Fruit fly (Drosophila melanogaster) whole organism, embryonic: ENCODE results near the gene CG33947.

Experiments
- Abd-B ChIP-seq: fragments of 200-800 bp; sonication (Bioruptor generic); optimal IDR thresholded peaks from 2 replicates; lab custom pipeline; 2018; ENCODE audit warnings: missing biosample characterization, mild to moderate bottlenecking, missing genetic modification characterization, moderate library complexity
- BtbVII ChIP-seq: fragments of 200-800 bp; sonication (Bioruptor generic); optimal IDR thresholded peaks from 3 replicates; lab custom pipeline; 2017; ENCODE audit warnings: missing biosample characterization, mild to moderate bottlenecking, missing genetic modification characterization
- CG1024 ChIP-seq: fragments of 200-800 bp; sonication (Bioruptor generic); IDR thresholded peaks from 2 replicates; pipeline ENCODE4 v1.3.6; 2022; ENCODE audit warnings: missing biosample characterization, missing genetic modification characterization
- CG10267 ChIP-seq: fragments of 200-800 bp; sonication (Bioruptor generic); optimal IDR thresholded peaks from 2 replicates; lab custom pipeline; 2018; ENCODE audit warnings: missing biosample characterization, mild to moderate bottlenecking, missing genetic modification characterization, moderate library complexity
- CG10366 ChIP-seq: fragments of 200-800 bp; sonication (Bioruptor generic); IDR thresholded peaks from 2 replicates; pipeline ENCODE4 v1.3.6; 2022; ENCODE audit warnings: missing biosample characterization, missing genetic modification characterization
- CG10565 ChIP-seq: fragments of 200-800 bp; sonication (Bioruptor generic); optimal IDR thresholded peaks from 3 replicates; lab custom pipeline; 2016; ENCODE audit warnings: missing biosample characterization, mild to moderate bottlenecking, missing genetic modification characterization
- CG10979 ChIP-seq: fragments of 200-800 bp; sonication (Bioruptor generic); optimal IDR thresholded peaks from 2 replicates; lab custom pipeline; 2018; ENCODE audit warnings: missing biosample characterization, mild to moderate bottlenecking, missing genetic modification characterization, moderate library complexity
- CG11504 ChIP-seq: fragments of 200-800 bp; sonication (Bioruptor generic); optimal IDR thresholded peaks from 3 replicates; lab custom pipeline; 2019; ENCODE audit warnings: missing biosample characterization, mild to moderate bottlenecking, missing genetic modification characterization, moderate library complexity
- CG12299 ChIP-seq: fragments of 200-800 bp; sonication (Bioruptor generic); optimal IDR thresholded peaks from 2 replicates; lab custom pipeline; 2018; ENCODE audit warnings: missing biosample characterization, mild to moderate bottlenecking, missing genetic modification characterization
- CG14441 ChIP-seq: fragments of 200-800 bp; sonication (Bioruptor generic); IDR thresholded peaks from 2 replicates; pipeline ENCODE4 v1.3.6; 2022; ENCODE audit warnings: missing biosample characterization, missing genetic modification characterization
- CG15601 ChIP-seq: fragments of 200-800 bp; sonication (Bioruptor generic); optimal IDR thresholded peaks from 3 replicates; lab custom pipeline; 2019; ENCODE audit warnings: missing biosample characterization, mild to moderate bottlenecking, missing genetic modification characterization, moderate library complexity
- CG16815 ChIP-seq: fragments of 200-800 bp; sonication (Bioruptor generic); optimal IDR thresholded peaks from 3 replicates; lab custom pipeline; 2017; ENCODE audit warnings: missing biosample characterization, mild to moderate bottlenecking, missing genetic modification characterization
- CG17186 ChIP-seq: fragments of 200-800 bp; sonication (Bioruptor generic); optimal IDR thresholded peaks from 3 replicates; lab custom pipeline; 2017; ENCODE audit warnings: missing biosample characterization, missing genetic modification reagents, missing genetic modification characterization
- CG17829 ChIP-seq: fragments of 200-800 bp; optimal IDR thresholded peaks from 2 replicates; lab custom pipeline; 2019; ENCODE audit warnings: missing biosample characterization, mild to moderate bottlenecking, missing genetic modification characterization, moderate library complexity
- CG3281 ChIP-seq: fragments of 200-800 bp; sonication (Bioruptor generic); optimal IDR thresholded peaks from 3 replicates; lab custom pipeline; 2017; ENCODE audit warnings: missing biosample characterization, mild to moderate bottlenecking, missing genetic modification characterization
- CG4854 ChIP-seq: fragments of 200-800 bp; sonication (Bioruptor generic); optimal IDR thresholded peaks from 2 replicates; lab custom pipeline; 2016; ENCODE audit warnings: missing biosample characterization, missing genetic modification characterization, inconsistent platforms
- CG7556 ChIP-seq: fragments of 200-800 bp; sonication (Bioruptor generic); optimal IDR thresholded peaks from 2 replicates; lab custom pipeline; 2017; ENCODE audit warnings: missing biosample characterization, mild to moderate bottlenecking, missing genetic modification characterization
- CG7987 ChIP-seq: fragments of 200-800 bp; sonication (Bioruptor generic); optimal IDR thresholded peaks from 2 replicates; lab custom pipeline; 2018; ENCODE audit warnings: missing biosample characterization, mild to moderate bottlenecking, missing genetic modification characterization, moderate library complexity
- CG8359 ChIP-seq: fragments of 200-800 bp; sonication (Bioruptor generic); optimal IDR thresholded peaks from 2 replicates; lab custom pipeline; 2017; ENCODE audit warnings: missing biosample characterization, mild to moderate bottlenecking, missing genetic modification characterization, borderline replicate concordance
- CrebB ChIP-seq: fragments of 200-800 bp; sonication (Bioruptor generic); optimal IDR thresholded peaks from 3 replicates; lab custom pipeline; 2018; ENCODE audit warnings: missing biosample characterization, mild to moderate bottlenecking, missing genetic modification characterization
- D ChIP-seq, 2 experiments: fragments of 200-800 bp in 1 of 2; fragments of >200 bp in 1 of 2; sonication (Bioruptor generic) in 1 of 2; optimal IDR thresholded peaks; 2 replicates in 1 of 2; 3 replicates in 1 of 2; lab custom pipeline; 2017; ENCODE audit warnings: mild to moderate bottlenecking in 1 of 2, missing biosample characterization in 1 of 2, missing genetic modification characterization in 1 of 2, missing genetic modification reagents in 1 of 2
- Doc2 ChIP-seq: fragments of 200-800 bp; sonication (Bioruptor generic); IDR thresholded peaks from 2 replicates; pipeline ENCODE4 v1.3.6; 2022; ENCODE audit warnings: missing biosample characterization, missing genetic modification characterization
- Eip74EF ChIP-seq, 2 experiments: fragments of 200-800 bp in 1 of 2; fragments of >200 bp in 1 of 2; sonication (Bioruptor generic) in 1 of 2; optimal IDR thresholded peaks; 2 replicates each; lab custom pipeline; 2017 to 2019; ENCODE audit warnings: missing biosample characterization in 2 of 2, missing genetic modification characterization in 2 of 2, mild to moderate bottlenecking in 1 of 2, moderate library complexity in 1 of 2
- H2.0 ChIP-seq: fragments of 200-800 bp; sonication (Bioruptor generic); IDR thresholded peaks from 2 replicates; pipeline ENCODE4 v1.3.6; 2022; ENCODE audit warnings: missing biosample characterization, missing genetic modification characterization
- Lpt ChIP-seq: fragments of >200 bp; optimal IDR thresholded peaks from 2 replicates; lab custom pipeline; 2018; ENCODE audit warnings: missing biosample characterization, missing genetic modification characterization
- Mrtf ChIP-seq: fragments of 200-800 bp; sonication (Bioruptor generic); IDR thresholded peaks from 3 replicates; pipeline ENCODE4 v1.3.6; 2022; ENCODE audit warnings: missing biosample characterization, missing genetic modification characterization
- NC2α ChIP-seq: fragments of 200-800 bp; sonication (Bioruptor generic); optimal IDR thresholded peaks from 2 replicates; lab custom pipeline; 2016; ENCODE audit warnings: missing biosample characterization, missing genetic modification characterization
- NfI ChIP-seq: fragments of 200-800 bp; sonication (Bioruptor generic); optimal IDR thresholded peaks from 3 replicates; lab custom pipeline; 2018; ENCODE audit warnings: missing biosample characterization, mild to moderate bottlenecking, missing genetic modification characterization, moderate library complexity
- Poxn ChIP-seq: fragments of 200-800 bp; sonication (Bioruptor generic); IDR thresholded peaks from 2 replicates; pipeline ENCODE4 v1.3.6; 2022; ENCODE audit warnings: missing biosample characterization, missing genetic modification characterization
- Rx ChIP-seq: fragments of 200-800 bp; sonication (Bioruptor generic); IDR thresholded peaks from 2 replicates; pipeline ENCODE4 v1.3.6; 2022; ENCODE audit warnings: missing biosample characterization, missing genetic modification characterization
- Scr ChIP-seq: fragments of 200-800 bp; sonication (Bioruptor generic); IDR thresholded peaks from 2 replicates; pipeline ENCODE4 v1.3.6; 2022; ENCODE audit warnings: missing biosample characterization, missing genetic modification characterization; ENCODE audit not compliant: partially characterized antibody
- Sox102F ChIP-seq: fragments of 200-800 bp; sonication (Bioruptor generic); optimal IDR thresholded peaks from 2 replicates; lab custom pipeline; 2018; ENCODE audit warnings: missing biosample characterization, mild to moderate bottlenecking, missing genetic modification characterization, moderate library complexity
- Tbp ChIP-seq: fragments of >200 bp; optimal IDR thresholded peaks from 2 replicates; lab custom pipeline; 2018; ENCODE audit warnings: missing biosample characterization, missing genetic modification characterization
- Vsx1 ChIP-seq: fragments of 200-800 bp; sonication (Bioruptor generic); optimal IDR thresholded peaks from 2 replicates; lab custom pipeline; 2017; ENCODE audit warnings: missing biosample characterization, mild to moderate bottlenecking, missing genetic modification characterization, missing genetic modification reagents
- aop ChIP-seq: fragments of 200-800 bp; sonication (Bioruptor generic); IDR thresholded peaks from 2 replicates; pipeline ENCODE4 v1.3.6; 2022; ENCODE audit warnings: missing biosample characterization, missing genetic modification characterization
- ase ChIP-seq: fragments of 200-800 bp; sonication (Bioruptor generic); IDR thresholded peaks from 3 replicates; pipeline ENCODE4 v1.3.6; 2022; ENCODE audit warnings: missing biosample characterization, missing genetic modification characterization
- bcd ChIP-seq: fragments of 200-800 bp; sonication (Bioruptor generic); optimal IDR thresholded peaks from 2 replicates; lab custom pipeline; 2017; ENCODE audit warnings: missing biosample characterization, mild to moderate bottlenecking, missing genetic modification characterization
- br ChIP-seq: fragments of >200 bp; optimal IDR thresholded peaks from 2 replicates; lab custom pipeline; 2017
- btn ChIP-seq: fragments of 200-800 bp; sonication (Bioruptor generic); optimal IDR thresholded peaks from 2 replicates; lab custom pipeline; 2016; ENCODE audit warnings: missing biosample characterization, missing genetic modification characterization
- dan ChIP-seq: fragments of 200-800 bp; sonication (Bioruptor generic); IDR thresholded peaks from 2 replicates; pipeline ENCODE4 v1.3.6; 2022; ENCODE audit warnings: missing biosample characterization, missing genetic modification characterization
- h ChIP-seq: fragments of >200 bp; optimal IDR thresholded peaks from 2 replicates; lab custom pipeline; 2017
- ham ChIP-seq: fragments of 200-800 bp; sonication (Bioruptor generic); IDR thresholded peaks from 2 replicates; pipeline ENCODE4 v1.3.6; 2022; ENCODE audit warnings: missing biosample characterization, missing genetic modification characterization
- her ChIP-seq: fragments of 200-800 bp; sonication (Bioruptor generic); optimal IDR thresholded peaks from 2 replicates; lab custom pipeline; 2016; ENCODE audit warnings: missing biosample characterization, missing genetic modification characterization
- inv ChIP-seq: fragments of 200-800 bp; sonication (Bioruptor generic); IDR thresholded peaks from 2 replicates; pipeline ENCODE4 v1.3.6; 2022; ENCODE audit warnings: missing biosample characterization, missing genetic modification characterization; ENCODE audit not compliant: partially characterized antibody
- kay ChIP-seq: fragments of 200-800 bp; sonication (Bioruptor generic); optimal IDR thresholded peaks from 2 replicates; lab custom pipeline; 2016; ENCODE audit warnings: missing biosample characterization, missing genetic modification characterization
- mirr ChIP-seq: fragments of 200-800 bp; sonication (Bioruptor generic); optimal IDR thresholded peaks from 3 replicates; lab custom pipeline; 2018; ENCODE audit warnings: missing biosample characterization, mild to moderate bottlenecking, missing genetic modification characterization
- nmo ChIP-seq: fragments of 200-800 bp; sonication (Bioruptor generic); optimal IDR thresholded peaks from 2 replicates; lab custom pipeline; 2018; ENCODE audit warnings: missing biosample characterization, mild to moderate bottlenecking, missing genetic modification characterization, moderate library complexity
- shn ChIP-seq: fragments of 200-800 bp; sonication (Bioruptor generic); optimal IDR thresholded peaks from 3 replicates; lab custom pipeline; 2016; ENCODE audit warnings: missing biosample characterization, missing genetic modification characterization
- slou ChIP-seq: fragments of 200-800 bp; sonication (Bioruptor generic); optimal IDR thresholded peaks from 3 replicates; lab custom pipeline; 2016; ENCODE audit warnings: missing biosample characterization, missing genetic modification characterization
- sug ChIP-seq: fragments of 200-800 bp; optimal IDR thresholded peaks from 2 replicates; lab custom pipeline; 2019; ENCODE audit warnings: missing biosample characterization, mild to moderate bottlenecking, missing genetic modification characterization, moderate library complexity
- vnd ChIP-seq: fragments of 200-800 bp; sonication (Bioruptor generic); IDR thresholded peaks from 3 replicates; pipeline ENCODE4 v1.3.6; 2022; ENCODE audit warnings: missing biosample characterization, missing genetic modification characterization; ENCODE audit not compliant: partially characterized antibody

CG33947 gene

dm6 chr3L:11061200-11061599, 35.1 kb upstream of the CG33947 start, which contains the start of the genes CG6321 and Blos2 (continued):
- TF ChIP-seq CG3281 (GFP tag; lab: Kevin White, UChicago), result peak; percentile 86
- no peak for TF ChIP-seq Doc2 (GFP tag; lab: Robert Waterston, UW)
- TF ChIP-seq CG10565 (GFP tag; lab: Kevin White, UChicago), result no peak
- TF ChIP-seq CG10267 (tag; lab: Kevin White, UChicago), result peak; percentile 81
- TF ChIP-seq BtbVII (GFP tag; lab: Kevin White, UChicago), result peak; percentile 71
- TF ChIP-seq CG12299 (tag; lab: Kevin White, UChicago), result peak; percentile 76
- TF ChIP-seq CG4854 (GFP tag; lab: Kevin White, UChicago), result peak; percentile 30
- peak; percentile 30 for TF ChIP-seq CG8359 (GFP tag; lab: Kevin White, UChicago)
- TF ChIP-seq CrebB (tag; lab: Kevin White, UChicago), result peak; percentile 74
- no peak for TF ChIP-seq h (lab: Kevin White, UChicago)
- no peak for TF ChIP-seq Scr (GFP tag; lab: Robert Waterston, UW)
- TF ChIP-seq CG17829, result peak; percentile 82
- peak; percentile 46 for TF ChIP-seq CG10366 (GFP tag; lab: Robert Waterston, UW)
- TF ChIP-seq shn (GFP tag; lab: Kevin White, UChicago), result no peak
- TF ChIP-seq CG16815 (GFP tag; lab: Kevin White, UChicago), result peak; percentile 42
- TF ChIP-seq Tbp (GFP tag; lab: Kevin White, UChicago), result no peak
- TF ChIP-seq CG11504 (tag; lab: Kevin White, UChicago), result peak; percentile 86
- peak; percentile 17; the same call in 1 of the 2 replicates for TF ChIP-seq Rx (GFP tag; lab: Robert Waterston, UW)
- TF ChIP-seq NfI, result peak; percentile 66
- peak; percentile 39; the same call in 1 of the 3 replicates for TF ChIP-seq ase (GFP tag; lab: Robert Waterston, UW)
- TF ChIP-seq nmo (GFP tag; lab: Kevin White, UChicago), result peak; percentile 85
- peak; percentile 79 for TF ChIP-seq CG7556 (GFP tag; lab: Kevin White, UChicago)
- peak; percentile 47 for TF ChIP-seq kay (GFP tag; lab: Kevin White, UChicago)
- TF ChIP-seq aop, result no peak
- TF ChIP-seq ham (GFP tag; lab: Robert Waterston, UW), result no peak
- TF ChIP-seq CG1024 (GFP tag; lab: Robert Waterston, UW), result 0 out of 2 replicates have a peak, but pooled peaks have one; percentile 6
- no peak for TF ChIP-seq D (optimal IDR thresholded peaks at IDR 0.05; lab: Kevin White, UChicago)
- peak; percentile 61 for TF ChIP-seq D (GFP tag; optimal IDR thresholded peaks at IDR 0.05; lab: Kevin White, UChicago)
- TF ChIP-seq Sox102F (GFP tag; lab: Kevin White, UChicago), result peak; percentile 78
- TF ChIP-seq Poxn (GFP tag; lab: Robert Waterston, UW), result peak; percentile 39; the same call in 1 of the 2 replicates
- no peak for TF ChIP-seq H2.0 (GFP tag; lab: Robert Waterston, UW)
- TF ChIP-seq Abd-B (GFP tag; lab: Kevin White, UChicago), result peak; percentile 76
- no peak for TF ChIP-seq dan (GFP tag; lab: Robert Waterston, UW)
- TF ChIP-seq Lpt (GFP tag; lab: Kevin White, UChicago), result no peak
- no peak for TF ChIP-seq vnd (GFP tag; lab: Robert Waterston, UW)
- peak; percentile 4 for TF ChIP-seq CG7987 (GFP tag; lab: Kevin White, UChicago)
- peak; percentile 68 for TF ChIP-seq CG15601
- TF ChIP-seq Eip74EF (GFP tag; optimal IDR thresholded peaks at IDR 0.05; lab: Kevin White, UChicago), result peak in 1 of 2 experiments; percentile 84
- TF ChIP-seq CG14441 (GFP tag; lab: Robert Waterston, UW), result peak; percentile 75
- TF ChIP-seq inv, result no peak
- no peak for TF ChIP-seq her (GFP tag; lab: Kevin White, UChicago)
- peak; percentile 34 for TF ChIP-seq Vsx1
- no peak for TF ChIP-seq NC2α
- peak; percentile 4 for TF ChIP-seq mirr (GFP tag; lab: Kevin White, UChicago)
- no peak for TF ChIP-seq btn
- TF ChIP-seq Mrtf (GFP tag; lab: Robert Waterston, UW), result peak; percentile 62; the same call in 1 of the 3 replicates
- peak; percentile 68 for TF ChIP-seq bcd (GFP tag; lab: Kevin White, UChicago)
- no peak for TF ChIP-seq CG17186 (GFP tag; lab: Kevin White, UChicago)
- TF ChIP-seq br (lab: Kevin White, UChicago), result no peak
- TF ChIP-seq sug (tag; lab: Kevin White, UChicago), result peak; percentile 79
- TF ChIP-seq slou, result peak; percentile 8
- TF ChIP-seq CG10979, result peak; percentile 81
